Worm (Caenorhabditis elegans) whole organism, mixed stage, embryonic: ENCODE results near the gene cank-26.

Experiments used
- elt-3 ChIP-seq: fragments of 150-350 bp; optimal IDR thresholded peaks from 2 replicates; lab custom pipeline; 2014; ENCODE audit warnings: missing biosample characterization, missing genetic modification characterization
- hlh-1 ChIP-seq: fragments of 150-350 bp; optimal IDR thresholded peaks from 2 replicates; lab custom pipeline; 2014; ENCODE audit warnings: missing biosample characterization, missing genetic modification reagents, missing genetic modification characterization
- lin-13 ChIP-seq: fragments of 150-350 bp; optimal IDR thresholded peaks from 2 replicates; lab custom pipeline; 2014; ENCODE audit warnings: missing biosample characterization, missing genetic modification characterization
- mab-5 ChIP-seq: fragments of 150-350 bp; optimal IDR thresholded peaks from 2 replicates; lab custom pipeline; 2014; ENCODE audit warnings: missing biosample characterization, missing genetic modification characterization
- nhr-2 ChIP-seq: fragments of 150-350 bp; optimal IDR thresholded peaks from 2 replicates; lab custom pipeline; 2014; ENCODE audit warnings: missing biosample characterization, missing genetic modification characterization
- nhr-76 ChIP-seq: sonication (generic microtip); optimal IDR thresholded peaks from 2 replicates; lab custom pipeline; 2017; ENCODE audit warnings: missing biosample characterization, missing genetic modification characterization
- unc-120 ChIP-seq: sonication (generic microtip); optimal IDR thresholded peaks from 2 replicates; lab custom pipeline; 2017; ENCODE audit warnings: missing genetic modification characterization, missing compliant biosample characterization; ENCODE audit not compliant: poor library complexity, severe bottlenecking

DNA sequence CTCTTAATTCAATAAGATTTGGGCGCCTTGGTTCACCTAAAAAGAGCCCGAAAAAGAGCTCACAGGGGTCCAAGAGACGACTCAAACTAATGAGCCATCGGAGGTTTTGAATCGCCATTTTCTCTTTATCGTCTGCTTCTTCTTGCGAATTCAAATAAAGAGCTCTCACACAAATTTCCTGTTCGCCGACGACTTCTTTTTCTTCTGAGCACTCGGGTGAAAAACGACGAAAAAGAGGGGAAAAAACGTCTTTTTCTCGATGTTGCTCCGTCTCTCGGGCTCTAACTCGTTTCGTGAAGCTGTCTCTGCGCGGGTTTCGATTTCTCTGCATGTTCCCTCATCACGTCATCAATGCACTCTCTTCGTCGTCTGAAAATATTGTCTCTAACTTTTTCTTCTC lies 26.4 kb downstream of the cank-26 start:
- no peak for TF ChIP-seq nhr-2
- no peak for TF ChIP-seq unc-120
- TF ChIP-seq hlh-1 (tag; lab: Kevin White, UChicago): no peak
- no peak for TF ChIP-seq elt-3
- no peak for TF ChIP-seq lin-13 (tag; lab: Kevin White, UChicago)
- no peak for TF ChIP-seq nhr-76 (tag; lab: Kevin White, UChicago)
- no peak for TF ChIP-seq mab-5 (tag; lab: Kevin White, UChicago)
